Fruit fly (Drosophila melanogaster): ENCODE results near the gene vers.
A peak's percentile ranks its signal among the peaks of the same experiment; 100 is the strongest.

Gene vers

dm6 chr3L:12131918-12132317 is 16.0 kb downstream of the vers start, which contains the start of gene DEF8:
Gene DEF8, plus strand, starts transcription at chr3L:12132146.
- TF ChIP-seq CG17801 (GFP tag; optimal IDR thresholded peaks at IDR 0.05; ENCODE audit: partially characterized antibody), result peak; percentile 86

dm6 chr3L:12136630-12137029 is 20.7 kb downstream of the vers start, which contains the start of the genes CG5645 and Atg12:
Gene CG5645, minus strand, starts transcription at chr3L:12136706.
Gene Atg12, plus strand, starts transcription at chr3L:12136967.
- TF ChIP-seq CG17801 (GFP tag; optimal IDR thresholded peaks at IDR 0.05; ENCODE audit: partially characterized antibody), result peak; percentile 79

dm6 chr3L:12138113-12138899 is 22.4 kb downstream of the vers start, which contains the start of the genes ND-SGDH and RhoGAP68F:
Gene ND-SGDH, minus strand, starts transcription at chr3L:12138584.
Gene RhoGAP68F, plus strand, starts transcription at chr3L:12138868.
- TF ChIP-seq CG17801 (GFP tag; optimal IDR thresholded peaks at IDR 0.05; ENCODE audit: partially characterized antibody), result peak; percentile 62

DNA sequence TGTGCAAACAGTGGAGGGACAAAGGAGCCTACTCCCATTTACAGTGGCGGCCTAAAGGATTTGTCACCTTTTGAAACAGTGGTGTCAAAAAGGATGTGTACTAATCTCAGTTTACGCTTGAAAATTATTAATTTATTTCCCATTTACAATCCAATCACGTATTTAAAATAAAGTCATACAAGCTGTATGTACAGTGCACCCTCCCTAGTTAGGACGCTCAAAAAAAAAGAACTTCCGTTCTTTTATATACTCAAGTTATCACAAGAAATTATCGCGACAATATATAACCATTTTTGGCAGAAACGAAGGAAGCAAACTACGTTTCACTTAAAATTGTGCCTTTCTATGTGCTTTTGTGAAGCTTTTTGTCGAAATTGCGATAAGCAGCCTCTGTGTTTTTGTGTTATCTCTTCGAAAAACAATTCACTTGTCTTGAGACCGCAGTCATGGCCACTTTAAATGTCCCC is 23.4 kb downstream of the vers start:
- peak; percentile 25 for TF ChIP-seq CG17801 (GFP tag; optimal IDR thresholded peaks at IDR 0.05; ENCODE audit: partially characterized antibody)

DNA sequence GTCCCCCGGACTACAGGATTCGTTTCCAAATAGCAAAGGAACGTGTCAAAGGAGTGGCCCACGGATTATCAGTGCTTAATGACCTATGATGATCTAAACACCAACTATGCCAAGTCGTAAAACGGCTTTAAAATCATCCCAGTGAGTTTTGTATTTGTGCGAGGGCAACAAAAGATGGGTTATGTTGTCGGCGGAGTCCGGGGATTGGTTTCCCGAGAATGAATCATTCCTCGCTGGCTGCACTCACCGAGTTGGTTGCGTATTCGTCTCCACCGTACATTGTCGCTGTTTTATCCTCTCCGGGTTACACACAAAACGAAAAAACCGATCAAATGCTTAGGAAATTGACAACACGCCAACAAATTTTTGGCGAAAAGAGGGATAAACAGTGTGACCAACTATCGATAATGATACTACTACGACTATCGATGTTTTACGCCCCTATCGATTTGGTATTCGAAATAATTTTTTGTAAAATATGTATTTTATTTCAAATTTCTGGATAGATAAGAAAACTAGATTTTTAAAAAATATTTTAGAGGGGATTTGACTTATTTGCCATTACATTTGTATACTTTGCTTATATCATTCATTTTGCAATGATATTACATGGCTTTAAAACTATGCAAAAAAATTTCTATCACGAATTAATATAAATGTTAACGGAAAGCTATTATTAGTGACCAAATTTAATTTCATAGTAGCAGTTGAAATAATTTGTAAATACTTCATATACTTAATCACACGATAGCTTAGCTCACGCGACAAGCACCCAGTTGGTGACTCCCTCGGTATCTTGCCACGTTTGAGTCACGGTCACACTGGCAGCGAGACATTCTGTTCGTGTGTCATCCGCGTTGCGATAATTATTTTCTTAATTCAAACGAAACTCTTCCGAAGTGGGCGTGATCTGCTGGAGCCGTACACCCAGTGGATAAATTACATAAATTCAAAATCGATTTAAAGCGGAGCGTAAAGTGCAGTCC is 30.1 kb downstream of the vers start, which contains the start of the genes eIF3l and Nrx-IV:
TSS of gene eIF3l (minus strand) at position 389 of the 986 bp plus-strand sequence.
TSS of gene Nrx-IV (plus strand) at position 811 of the 986 bp plus-strand sequence.
- TF ChIP-seq CG17801 (GFP tag; optimal IDR thresholded peaks at IDR 0.05; ENCODE audit: partially characterized antibody), result no peak

- no peak for TF ChIP-seq CG17801 (GFP tag; optimal IDR thresholded peaks at IDR 0.05; ENCODE audit: partially characterized antibody)
Observed at dm6 chr3L:12146970-12147369, 31.1 kb downstream of the vers start.

- no peak for TF ChIP-seq CG17801 (GFP tag; optimal IDR thresholded peaks at IDR 0.05; ENCODE audit: partially characterized antibody)
Observed at dm6 chr3L:12149024-12149423, 33.1 kb downstream of the vers start, which contains the start of gene CG32099. Gene CG32099, plus strand, starts transcription at chr3L:12149273.

DNA sequence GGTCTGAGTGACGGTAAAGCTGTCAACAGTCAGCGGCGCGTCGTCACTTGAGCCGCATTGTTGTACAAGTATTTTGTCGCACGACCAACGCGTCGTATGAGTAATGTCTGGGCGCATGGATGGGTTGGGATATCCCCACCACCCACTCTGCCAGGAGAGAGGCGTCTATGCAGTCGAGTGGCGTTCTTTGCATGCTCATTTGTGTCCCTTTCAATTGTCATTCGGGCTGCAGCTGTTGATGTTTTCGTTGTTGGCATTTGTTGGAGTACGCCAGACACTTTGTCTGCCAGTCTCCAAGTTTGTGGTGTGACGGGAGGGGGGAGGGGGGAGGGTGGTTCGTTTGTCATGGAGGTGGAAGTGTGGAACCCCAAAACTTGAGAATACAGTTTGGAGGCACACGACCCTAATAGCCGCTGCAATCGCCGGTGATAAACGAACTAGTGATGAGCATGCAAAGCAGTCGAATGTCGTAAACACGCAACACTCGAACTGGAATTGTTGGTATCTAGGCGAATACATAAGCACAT is 46.3 kb downstream of the vers start:
- no peak for TF ChIP-seq CG17801 (GFP tag; optimal IDR thresholded peaks at IDR 0.05; ENCODE audit: partially characterized antibody)

DNA sequence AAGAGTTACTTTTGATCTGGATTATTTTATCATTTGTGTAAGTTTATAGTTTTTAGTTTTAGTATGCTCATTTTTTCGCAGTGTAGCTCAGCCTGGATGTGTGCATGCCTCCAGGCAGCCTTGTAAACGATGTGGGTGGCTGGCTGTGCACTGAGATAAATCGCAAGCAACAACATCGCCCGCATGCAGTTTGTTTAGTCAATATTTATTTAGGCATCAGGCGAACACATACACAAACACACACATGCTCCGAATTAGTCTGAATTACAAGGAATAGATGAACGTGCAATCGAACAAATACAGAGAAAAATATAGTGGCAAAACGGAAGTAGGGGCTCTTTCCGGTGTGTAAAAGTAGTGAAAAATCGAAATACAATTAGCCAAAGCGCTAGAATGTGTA is 47.2 kb downstream of the vers start:
- TF ChIP-seq CG17801 (GFP tag; optimal IDR thresholded peaks at IDR 0.05; ENCODE audit: partially characterized antibody), result no peak

dm6 chr3L:12163693-12164092 is 47.8 kb downstream of the vers start, which contains the start of gene CG9760:
Gene CG9760, minus strand, starts transcription at chr3L:12163735.
- TF ChIP-seq CG17801 (GFP tag; optimal IDR thresholded peaks at IDR 0.05; ENCODE audit: partially characterized antibody), result no peak

Measured in ovary, adult (tissue).